Fruit fly (Drosophila melanogaster): ENCODE data around the gene Rca1.
A peak's percentile ranks its signal among the peaks of the same experiment; 100 is the strongest.

The Rca1 gene

DNA sequence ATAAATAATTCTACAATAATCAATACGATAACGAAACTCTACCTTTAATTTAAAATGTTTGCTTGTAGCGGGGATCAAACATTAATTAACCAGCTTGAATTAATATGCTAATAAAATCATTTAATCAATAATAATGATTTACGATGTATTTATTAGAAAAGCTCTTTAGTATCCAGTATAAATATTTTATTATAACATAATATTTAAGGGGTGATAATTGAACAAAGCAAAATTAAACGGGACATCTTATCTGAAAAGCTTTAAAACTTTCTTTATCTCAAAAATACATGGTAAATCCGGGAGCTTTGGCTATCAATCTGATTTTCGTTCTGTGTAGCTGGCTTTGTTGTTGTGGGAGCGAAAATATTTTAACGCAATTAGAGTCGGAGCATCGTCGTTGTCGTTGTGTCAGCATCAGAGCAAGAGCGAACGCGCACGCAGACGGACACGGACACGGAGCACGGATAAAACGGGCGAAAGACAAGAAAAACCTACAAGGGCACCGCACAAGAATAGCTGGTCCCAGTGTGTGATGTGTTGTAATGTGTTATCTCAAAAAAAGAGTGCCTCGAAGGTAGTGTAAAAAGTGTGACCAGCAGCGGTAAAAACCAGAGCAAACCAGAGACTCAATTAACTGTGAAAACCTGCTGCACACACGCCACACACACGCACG lies 22.5 kb downstream of the Rca1 start, which contains the start of gene Nlg2 (continued):
- peak; percentile 60 for TF ChIP-seq CG10209 (GFP tag; optimal IDR thresholded peaks at IDR 0.05)
- peak; percentile 68 for TF ChIP-seq tio (GFP tag; optimal IDR thresholded peaks at IDR 0.05)
- TF ChIP-seq az2 (GFP tag; optimal IDR thresholded peaks at IDR 0.05) = peak; percentile 20
- TF ChIP-seq CG3847 (GFP tag; IDR thresholded peaks at IDR 0.05) = 0 out of 2 replicates have a peak, but pooled peaks have one; percentile 24
- no peak for TF ChIP-seq tll (GFP tag; optimal IDR thresholded peaks at IDR 0.05)
- TF ChIP-seq Asciz (GFP tag; optimal IDR thresholded peaks at IDR 0.05) = peak; percentile 54
- peak; percentile 37 for TF ChIP-seq fd3F (GFP tag; optimal IDR thresholded peaks at IDR 0.05)
- no peak for TF ChIP-seq Taf1 (GFP tag; IDR thresholded peaks at IDR 0.05)
- no peak for TF ChIP-seq wdn (GFP tag; IDR thresholded peaks at IDR 0.05)
- no peak for TF ChIP-seq Dad (GFP tag; optimal IDR thresholded peaks at IDR 0.05)
- TF ChIP-seq cwo (GFP tag; optimal IDR thresholded peaks at IDR 0.05) = peak; percentile 62
- peak; percentile 55 for TF ChIP-seq Oli (tag; optimal IDR thresholded peaks at IDR 0.05)
- peak; percentile 78 for TF ChIP-seq CG7839 (tag; optimal IDR thresholded peaks at IDR 0.05)
- TF ChIP-seq lbe (GFP tag; optimal IDR thresholded peaks at IDR 0.05) = no peak
- peak; percentile 80 for TF ChIP-seq CoRest (tag; optimal IDR thresholded peaks at IDR 0.05)
- peak; percentile 34 for TF ChIP-seq zf30C (GFP tag; optimal IDR thresholded peaks at IDR 0.05)
- TF ChIP-seq slou (GFP tag; optimal IDR thresholded peaks at IDR 0.05) = peak; percentile 44
- TF ChIP-seq dan (GFP tag; IDR thresholded peaks at IDR 0.05) = no peak
- TF ChIP-seq CG6813 (GFP tag; optimal IDR thresholded peaks at IDR 0.05) = peak; percentile 35
- TF ChIP-seq CG12744 (GFP tag; optimal IDR thresholded peaks at IDR 0.05) = no peak
- peak; percentile 52 for TF ChIP-seq NfI (GFP tag; optimal IDR thresholded peaks at IDR 0.05)
- peak; percentile 16 for TF ChIP-seq run (tag; optimal IDR thresholded peaks at IDR 0.05)
- TF ChIP-seq CG12659 (GFP tag; optimal IDR thresholded peaks at IDR 0.05) = peak; percentile 73
- peak; percentile 47; the same call in 1 of the 2 replicates for TF ChIP-seq slbo (GFP tag; IDR thresholded peaks at IDR 0.05)
- TF ChIP-seq Fer1 (GFP tag; optimal IDR thresholded peaks at IDR 0.05) = peak; percentile 74
- peak; percentile 71 for TF ChIP-seq CG12391 (tag; optimal IDR thresholded peaks at IDR 0.05)
- TF ChIP-seq CG12104 (GFP tag; optimal IDR thresholded peaks at IDR 0.05) = peak; percentile 41
- no peak for TF ChIP-seq emc (GFP tag; optimal IDR thresholded peaks at IDR 0.05)
- peak; percentile 81 for TF ChIP-seq gem (tag; optimal IDR thresholded peaks at IDR 0.05)
- TF ChIP-seq CG1602 (GFP tag; optimal IDR thresholded peaks at IDR 0.05) = peak; percentile 48
- TF ChIP-seq CG9932 (GFP tag; IDR thresholded peaks at IDR 0.05) = 0 out of 2 replicates have a peak, but pooled peaks have one; percentile 7
- TF ChIP-seq exex (tag; optimal IDR thresholded peaks at IDR 0.05) = peak; percentile 38
- TF ChIP-seq trem (tag; optimal IDR thresholded peaks at IDR 0.05) = peak; percentile 2
- TF ChIP-seq nau (GFP tag; optimal IDR thresholded peaks at IDR 0.05) = peak; percentile 26
- 0 out of 2 replicates have a peak, but pooled peaks have one; percentile 10 for TF ChIP-seq Dref (GFP tag; IDR thresholded peaks at IDR 0.05)
- TF ChIP-seq sens (GFP tag) = no peak
- no peak for TF ChIP-seq CG9797 (GFP tag; optimal IDR thresholded peaks at IDR 0.05)
- TF ChIP-seq HmgZ (tag; optimal IDR thresholded peaks at IDR 0.05) = peak; percentile 1
- TF ChIP-seq CG3281 (GFP tag; optimal IDR thresholded peaks at IDR 0.05) = peak; percentile 80
- TF ChIP-seq fu2 (GFP tag; optimal IDR thresholded peaks at IDR 0.05) = no peak
- TF ChIP-seq tin (GFP tag; optimal IDR thresholded peaks at IDR 0.05) = peak; percentile 37
- peak; percentile 21 for TF ChIP-seq CG18476 (GFP tag; optimal IDR thresholded peaks at IDR 0.05)
- TF ChIP-seq CG11093 (GFP tag; IDR thresholded peaks at IDR 0.05) = no peak
- TF ChIP-seq CG10267 (tag; optimal IDR thresholded peaks at IDR 0.05) = peak; percentile 42
- TF ChIP-seq Med (GFP tag) = peak; percentile 31
- TF ChIP-seq CG4854 (GFP tag; optimal IDR thresholded peaks at IDR 0.05) = no peak
- peak; percentile 48 for TF ChIP-seq CG13775 (GFP tag; optimal IDR thresholded peaks at IDR 0.05)
- no peak for TF ChIP-seq bowl (GFP tag; IDR thresholded peaks at IDR 0.05)
- TF ChIP-seq tap (tag; optimal IDR thresholded peaks at IDR 0.05) = peak; percentile 52

All from whole organism, embryonic.